Worm (Caenorhabditis elegans) whole organism, L1 larva: ENCODE results near the gene chk-2.

ENCODE experiments used
- lsy-2 ChIP-seq, 2 experiments: fragments of 150-350 bp; optimal IDR thresholded peaks; 2 replicates each; lab custom pipeline; 2014; ENCODE audit warnings: missing biosample characterization in 2 of 2, missing genetic modification characterization in 2 of 2
- snpc-4 ChIP-seq: fragments of 150-350 bp; optimal IDR thresholded peaks from 2 replicates; lab custom pipeline; 2014; ENCODE audit warnings: missing biosample characterization, missing genetic modification characterization
- snu-23 ChIP-seq: sonication (generic microtip); optimal IDR thresholded peaks from 2 replicates; lab custom pipeline; 2016; ENCODE audit warnings: missing genetic modification characterization, missing compliant biosample characterization
- zag-1 ChIP-seq: fragments of 150-350 bp; optimal IDR thresholded peaks from 2 replicates; lab custom pipeline; 2014; ENCODE audit warnings: missing biosample characterization, missing genetic modification characterization

DNA sequence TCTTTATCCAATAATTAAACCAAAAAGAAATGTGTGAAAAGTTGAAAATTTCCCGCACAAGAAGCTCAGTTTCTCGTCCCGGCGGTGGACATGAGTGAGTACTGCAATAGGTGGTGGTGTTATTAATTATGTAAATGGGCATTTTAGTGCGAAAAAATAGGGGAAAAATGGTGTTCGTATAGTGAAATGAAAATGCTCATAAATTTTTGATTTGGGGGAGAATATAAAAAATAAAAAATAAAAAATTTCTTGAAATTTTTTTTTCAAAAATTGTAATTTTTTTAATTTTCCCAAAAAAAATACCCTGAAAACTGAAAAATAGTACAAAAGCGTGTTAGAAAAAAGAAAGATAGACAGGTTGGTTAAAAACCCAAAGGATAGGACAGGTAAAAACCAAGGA is 20.6 kb downstream of the chk-2 start, which contains the start of gene gly-4:
- TF ChIP-seq snpc-4 (tag; lab: Kevin White, UChicago): no peak
- TF ChIP-seq snu-23 (GFP tag; lab: Kevin White, UChicago): no peak
- no peak for TF ChIP-seq zag-1
- no peak for TF ChIP-seq lsy-2 (tag; optimal IDR thresholded peaks at IDR 0.05; lab: Kevin White, UChicago)
